Fruit fly (Drosophila melanogaster): ENCODE measurements around the gene Dcr-1.

The Dcr-1 gene

DNA sequence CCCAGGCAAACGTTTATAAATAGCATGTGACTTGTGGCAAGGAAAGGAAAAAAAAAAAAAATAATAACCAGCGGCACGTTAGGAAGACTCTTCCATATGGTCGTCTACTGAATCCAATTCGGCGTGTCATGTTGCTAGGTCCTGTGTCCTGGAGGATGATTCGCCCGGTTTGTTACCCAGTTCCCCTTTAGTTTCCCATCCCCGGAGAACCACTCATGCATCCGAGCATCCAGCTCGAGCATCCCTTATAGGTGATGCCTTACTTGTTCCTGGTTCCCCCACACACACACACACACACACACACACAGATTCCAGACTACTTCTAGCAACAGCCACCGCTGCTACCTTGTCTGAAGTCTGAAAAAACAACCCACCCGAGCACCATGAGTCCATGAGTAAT lies 23.0 kb downstream of the Dcr-1 start:
- TF ChIP-seq seq (GFP tag; IDR thresholded peaks at IDR 0.05) (0 out of 2 replicates have a peak, but pooled peaks have one; percentile 7), phol (tag; optimal IDR thresholded peaks at IDR 0.05) (no peak), twi (tag; optimal IDR thresholded peaks at IDR 0.05) (peak; percentile 9), CG16813 (GFP tag; IDR thresholded peaks at IDR 0.05; ENCODE audit: partially characterized antibody) (no peak), nerfin-1 (tag; optimal IDR thresholded peaks at IDR 0.05) (peak; percentile 31), pros (GFP tag; optimal IDR thresholded peaks at IDR 0.05) (peak; percentile 94), Usf (GFP tag; optimal IDR thresholded peaks at IDR 0.05) (no peak), Oli (tag; optimal IDR thresholded peaks at IDR 0.05) (no peak), tap (tag; optimal IDR thresholded peaks at IDR 0.05) (no peak), CG1233 (GFP tag; optimal IDR thresholded peaks at IDR 0.05) (no peak), kni (GFP tag; optimal IDR thresholded peaks at IDR 0.05) (peak; percentile 23), CG6254 (GFP tag; optimal IDR thresholded peaks at IDR 0.05) (no peak), Hr39 (optimal IDR thresholded peaks at IDR 0.05) (no peak), tio (GFP tag; optimal IDR thresholded peaks at IDR 0.05) (no peak), CG12104 (GFP tag; optimal IDR thresholded peaks at IDR 0.05) (no peak), CG18619 (GFP tag; optimal IDR thresholded peaks at IDR 0.05) (no peak), ind (GFP tag; optimal IDR thresholded peaks at IDR 0.05) (no peak), CG34376 (GFP tag; optimal IDR thresholded peaks at IDR 0.05) (no peak), CG1647 (GFP tag; optimal IDR thresholded peaks at IDR 0.05) (no peak), CG17802 (tag; optimal IDR thresholded peaks at IDR 0.05) (no peak)

DNA sequence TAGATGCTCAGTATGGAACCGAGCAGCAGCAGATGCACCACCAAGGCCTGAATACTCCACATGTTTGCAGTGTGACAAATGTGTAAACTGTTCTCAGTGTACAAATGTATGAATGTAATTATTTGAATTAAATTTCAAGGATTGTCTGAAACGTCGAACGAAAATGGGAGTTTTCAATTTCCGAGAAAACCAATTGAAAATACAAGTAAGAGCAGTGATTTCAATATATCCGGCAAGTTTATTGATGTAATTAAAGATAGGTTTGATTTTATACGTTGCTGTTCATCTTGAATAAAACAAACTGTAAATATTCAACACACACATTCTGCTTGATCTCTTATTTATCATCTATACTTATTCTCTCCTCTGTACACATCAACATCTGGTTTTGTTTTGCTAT lies 30.2 kb downstream of the Dcr-1 start, which contains the start of gene CG4907:
CG4907 (minus strand) TSS at position 101 of the 400 bp plus-strand sequence.
- TF ChIP-seq CHES-1-like (GFP tag; optimal IDR thresholded peaks at IDR 0.05), result no peak
- TF ChIP-seq CG10462 (GFP tag; optimal IDR thresholded peaks at IDR 0.05), result no peak
- TF ChIP-seq CG32772 (GFP tag; IDR thresholded peaks at IDR 0.05), result no peak
- TF ChIP-seq wek (GFP tag; optimal IDR thresholded peaks at IDR 0.05), result no peak
- TF ChIP-seq Hsf (GFP tag; optimal IDR thresholded peaks at IDR 0.05), result no peak
- TF ChIP-seq HLHmδ (GFP tag; optimal IDR thresholded peaks at IDR 0.05), result no peak
- no peak for TF ChIP-seq yki (optimal IDR thresholded peaks at IDR 0.05)
- no peak for TF ChIP-seq GATAe (GFP tag; conservative IDR thresholded peaks at IDR 0.05)
- TF ChIP-seq Lhr (GFP tag; optimal IDR thresholded peaks at IDR 0.05), result no peak
- no peak for TF ChIP-seq rib (GFP tag; IDR thresholded peaks at IDR 0.05)
- no peak for TF ChIP-seq Atf3 (GFP tag; optimal IDR thresholded peaks at IDR 0.05)
- no peak for TF ChIP-seq sc (optimal IDR thresholded peaks at IDR 0.05)
- TF ChIP-seq sc (GFP tag; optimal IDR thresholded peaks at IDR 0.05), result no peak
- TF ChIP-seq CG1832 (GFP tag; optimal IDR thresholded peaks at IDR 0.05), result no peak
- no peak for TF ChIP-seq danr (GFP tag; IDR thresholded peaks at IDR 0.05)
- TF ChIP-seq tna (GFP tag; IDR thresholded peaks at IDR 0.05; ENCODE audit: partially characterized antibody), result no peak

DNA sequence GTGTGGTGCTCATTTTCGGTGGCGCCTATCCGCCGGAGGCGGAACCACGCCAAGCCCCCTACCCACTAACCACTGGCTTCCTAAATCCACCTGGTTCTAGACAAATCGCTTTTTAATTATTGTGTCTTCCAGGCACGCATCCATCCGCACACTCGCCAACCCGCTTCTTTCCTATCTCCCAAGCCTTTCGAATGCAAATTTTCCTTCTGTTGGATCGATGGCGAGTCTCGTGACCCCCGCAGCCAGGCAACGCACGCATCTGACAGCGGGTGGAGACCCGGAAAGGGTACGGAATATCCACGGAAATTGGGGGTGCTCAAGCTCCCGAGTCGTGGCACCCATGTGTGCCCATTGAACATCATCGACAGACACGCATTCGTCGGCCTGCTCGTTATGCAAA lies 33.7 kb downstream of the Dcr-1 start, which contains the start of gene CG13842:
CG13842 (minus strand) TSS at position 101 of the 400 bp plus-strand sequence.
- TF ChIP-seq CG15073 (GFP tag; optimal IDR thresholded peaks at IDR 0.05), result no peak
- TF ChIP-seq vvl (GFP tag; IDR thresholded peaks at IDR 0.05), result 0 out of 2 replicates have a peak, but pooled peaks have one; percentile 10
- no peak for TF ChIP-seq dan (GFP tag; IDR thresholded peaks at IDR 0.05)
- TF ChIP-seq lola (GFP tag; optimal IDR thresholded peaks at IDR 0.05), result no peak
- no peak for TF ChIP-seq CG12391 (tag; optimal IDR thresholded peaks at IDR 0.05)
- TF ChIP-seq Dref (GFP tag; IDR thresholded peaks at IDR 0.05), result 0 out of 2 replicates have a peak, but pooled peaks have one; percentile 9
- no peak for TF ChIP-seq lov (optimal IDR thresholded peaks at IDR 0.05)
- TF ChIP-seq lov (GFP tag; IDR thresholded peaks at IDR 0.05), result no peak
- no peak for TF ChIP-seq CG7987 (GFP tag; optimal IDR thresholded peaks at IDR 0.05)
- TF ChIP-seq CG9727 (GFP tag; optimal IDR thresholded peaks at IDR 0.05), result no peak
